Fruit fly (Drosophila melanogaster) whole organism, embryonic: Measurements from ENCODE around the gene CG31358.

Source experiments
- Bteb2 ChIP-seq: fragments of 200-800 bp; sonication (Bioruptor generic); optimal IDR thresholded peaks from 2 replicates; lab custom pipeline; 2016; ENCODE audit warnings: missing biosample characterization, missing genetic modification characterization
- CG1024 ChIP-seq: fragments of 200-800 bp; sonication (Bioruptor generic); IDR thresholded peaks from 2 replicates; pipeline ENCODE4 v1.3.6; 2022; ENCODE audit warnings: missing biosample characterization, missing genetic modification characterization
- CG10654 ChIP-seq: fragments of 200-800 bp; sonication (Bioruptor generic); optimal IDR thresholded peaks from 2 replicates; lab custom pipeline; 2016; ENCODE audit warnings: missing biosample characterization, missing genetic modification characterization
- CG11247 ChIP-seq: fragments of 200-800 bp; sonication (Bioruptor generic); IDR thresholded peaks from 2 replicates; pipeline ENCODE4 v1.3.6; 2022; ENCODE audit warnings: missing biosample characterization, missing genetic modification characterization
- CG13296 ChIP-seq: fragments of 200-800 bp; sonication (Bioruptor generic); optimal IDR thresholded peaks from 3 replicates; lab custom pipeline; 2018; ENCODE audit warnings: missing biosample characterization, mild to moderate bottlenecking, missing genetic modification characterization
- CG14441 ChIP-seq: fragments of 200-800 bp; sonication (Bioruptor generic); IDR thresholded peaks from 2 replicates; pipeline ENCODE4 v1.3.6; 2022; ENCODE audit warnings: missing biosample characterization, missing genetic modification characterization
- CG1602 ChIP-seq: fragments of 200-800 bp; sonication (Bioruptor generic); optimal IDR thresholded peaks from 3 replicates; lab custom pipeline; 2016; ENCODE audit warnings: missing biosample characterization, missing genetic modification characterization
- CG1647 ChIP-seq: fragments of 200-800 bp; sonication (Bioruptor generic); optimal IDR thresholded peaks from 3 replicates; lab custom pipeline; 2016; ENCODE audit warnings: missing biosample characterization, missing genetic modification characterization
- CG3838 ChIP-seq: fragments of 200-800 bp; sonication (Bioruptor generic); optimal IDR thresholded peaks from 3 replicates; lab custom pipeline; 2016; ENCODE audit warnings: missing biosample characterization, missing genetic modification characterization
- CG4854 ChIP-seq: fragments of 200-800 bp; sonication (Bioruptor generic); optimal IDR thresholded peaks from 2 replicates; lab custom pipeline; 2016; ENCODE audit warnings: missing biosample characterization, missing genetic modification characterization, inconsistent platforms
- CG8089 ChIP-seq: fragments of 200-800 bp; sonication (Bioruptor generic); optimal IDR thresholded peaks from 3 replicates; lab custom pipeline; 2016; ENCODE audit warnings: missing biosample characterization, missing genetic modification characterization
- CG8281 ChIP-seq: fragments of 200-800 bp; sonication (Bioruptor generic); optimal IDR thresholded peaks from 2 replicates; lab custom pipeline; 2018; ENCODE audit warnings: missing biosample characterization, mild to moderate bottlenecking, missing genetic modification characterization, moderate library complexity
- CG8290 ChIP-seq, 3 experiments: fragments of 200-800 bp; sonication (Bioruptor generic); optimal IDR thresholded peaks; 2 replicates each; lab custom pipeline; 2016 to 2019; ENCODE audit warnings: missing biosample characterization in 3 of 3, missing genetic modification characterization in 3 of 3, mild to moderate bottlenecking in 2 of 3, moderate library complexity in 1 of 3
- Dref ChIP-seq: fragments of 200-800 bp; sonication (Bioruptor generic); IDR thresholded peaks from 2 replicates; pipeline ENCODE4 v1.3.6; 2022; ENCODE audit warnings: missing biosample characterization, missing genetic modification characterization
- E2f1 ChIP-seq: fragments of 200-800 bp; sonication (Bioruptor generic); IDR thresholded peaks from 2 replicates; pipeline ENCODE4 v1.3.6; 2022; ENCODE audit warnings: missing biosample characterization, missing genetic modification characterization
- Eip74EF ChIP-seq, 2 experiments: fragments of 200-800 bp in 1 of 2; fragments of >200 bp in 1 of 2; sonication (Bioruptor generic) in 1 of 2; optimal IDR thresholded peaks; 2 replicates each; lab custom pipeline; 2017 to 2019; ENCODE audit warnings: missing biosample characterization in 2 of 2, missing genetic modification characterization in 2 of 2, mild to moderate bottlenecking in 1 of 2, moderate library complexity in 1 of 2
- Ets65A ChIP-seq: fragments of 200-800 bp; sonication (Bioruptor generic); peaks from one replicate; lab custom pipeline; 2016; ENCODE audit warnings: missing biosample characterization, missing genetic modification characterization
- Ets97D ChIP-seq: fragments of 200-800 bp; sonication (Bioruptor generic); optimal IDR thresholded peaks from 3 replicates; lab custom pipeline; 2016; ENCODE audit warnings: missing biosample characterization, missing genetic modification characterization
- H15 ChIP-seq: fragments of 200-800 bp; sonication (Bioruptor generic); IDR thresholded peaks from 3 replicates; pipeline ENCODE4 v1.3.6; 2022; ENCODE audit warnings: missing biosample characterization, missing genetic modification characterization
- Hand ChIP-seq: fragments of 200-800 bp; sonication (Bioruptor generic); optimal IDR thresholded peaks from 2 replicates; lab custom pipeline; 2017; ENCODE audit warnings: mild to moderate bottlenecking, missing biosample characterization, missing genetic modification reagents, missing genetic modification characterization
- MBD-R2 ChIP-seq: fragments of 200-800 bp; sonication (Bioruptor generic); IDR thresholded peaks from 2 replicates; pipeline ENCODE4 v1.3.6; 2022; ENCODE audit warnings: missing biosample characterization, missing genetic modification characterization
- Med ChIP-seq: fragments of 200-800 bp; sonication (Bioruptor generic); peaks from one replicate; lab custom pipeline; 2016; ENCODE audit warnings: missing biosample characterization, missing genetic modification characterization, mild to moderate bottlenecking, inconsistent platforms, moderate library complexity
- NC2α ChIP-seq: fragments of 200-800 bp; sonication (Bioruptor generic); optimal IDR thresholded peaks from 2 replicates; lab custom pipeline; 2016; ENCODE audit warnings: missing biosample characterization, missing genetic modification characterization
- NK7.1 ChIP-seq: fragments of 200-800 bp; sonication (Bioruptor generic); optimal IDR thresholded peaks from 3 replicates; lab custom pipeline; 2016; ENCODE audit warnings: missing biosample characterization, missing genetic modification characterization
- NfI ChIP-seq: fragments of 200-800 bp; sonication (Bioruptor generic); optimal IDR thresholded peaks from 3 replicates; lab custom pipeline; 2018; ENCODE audit warnings: missing biosample characterization, mild to moderate bottlenecking, missing genetic modification characterization, moderate library complexity
- Side ChIP-seq: fragments of 200-800 bp; sonication (Bioruptor generic); optimal IDR thresholded peaks from 2 replicates; lab custom pipeline; 2016; ENCODE audit warnings: missing biosample characterization, missing genetic modification characterization
- Sin3A ChIP-seq: fragments of >200 bp; optimal IDR thresholded peaks from 2 replicates; lab custom pipeline; 2018
- Sry-δ ChIP-seq: fragments of 200-800 bp; sonication (Bioruptor generic); optimal IDR thresholded peaks from 2 replicates; lab custom pipeline; 2016; ENCODE audit warnings: missing biosample characterization, missing genetic modification characterization
- Vsx1 ChIP-seq: fragments of 200-800 bp; sonication (Bioruptor generic); optimal IDR thresholded peaks from 2 replicates; lab custom pipeline; 2017; ENCODE audit warnings: missing biosample characterization, mild to moderate bottlenecking, missing genetic modification characterization, missing genetic modification reagents
- ase ChIP-seq: fragments of 200-800 bp; sonication (Bioruptor generic); IDR thresholded peaks from 3 replicates; pipeline ENCODE4 v1.3.6; 2022; ENCODE audit warnings: missing biosample characterization, missing genetic modification characterization
- bab2 ChIP-seq: fragments of 200-800 bp; sonication (Bioruptor generic); optimal IDR thresholded peaks from 2 replicates; lab custom pipeline; 2016; ENCODE audit warnings: missing biosample characterization, missing genetic modification characterization
- bcd ChIP-seq: fragments of 200-800 bp; sonication (Bioruptor generic); optimal IDR thresholded peaks from 2 replicates; lab custom pipeline; 2017; ENCODE audit warnings: missing biosample characterization, mild to moderate bottlenecking, missing genetic modification characterization
- br ChIP-seq: fragments of >200 bp; optimal IDR thresholded peaks from 2 replicates; lab custom pipeline; 2017
- btn ChIP-seq: fragments of 200-800 bp; sonication (Bioruptor generic); optimal IDR thresholded peaks from 2 replicates; lab custom pipeline; 2016; ENCODE audit warnings: missing biosample characterization, missing genetic modification characterization
- cato ChIP-seq: fragments of 200-800 bp; sonication (Bioruptor generic); optimal IDR thresholded peaks from 2 replicates; lab custom pipeline; 2016; ENCODE audit warnings: missing biosample characterization, missing genetic modification characterization, borderline replicate concordance
- chinmo ChIP-seq: fragments of 200-800 bp; sonication (Bioruptor generic); IDR thresholded peaks from 4 replicates; pipeline ENCODE4 v1.3.6; 2022; ENCODE audit warnings: missing biosample characterization, missing genetic modification characterization; ENCODE audit not compliant: partially characterized antibody
- emc ChIP-seq: fragments of 200-800 bp; sonication (Bioruptor generic); optimal IDR thresholded peaks from 2 replicates; lab custom pipeline; 2016; ENCODE audit warnings: missing biosample characterization, missing genetic modification characterization
- eyg ChIP-seq: fragments of 200-800 bp; sonication (Bioruptor generic); optimal IDR thresholded peaks from 3 replicates; lab custom pipeline; 2016; ENCODE audit warnings: missing biosample characterization, missing genetic modification characterization
- klu ChIP-seq: fragments of 200-800 bp; sonication (Bioruptor generic); IDR thresholded peaks from 2 replicates; pipeline ENCODE4 v1.3.6; 2022; ENCODE audit warnings: missing biosample characterization, missing genetic modification characterization
- kni ChIP-seq: fragments of 200-800 bp; sonication (Bioruptor generic); optimal IDR thresholded peaks from 3 replicates; lab custom pipeline; 2017; ENCODE audit warnings: mild to moderate bottlenecking, missing biosample characterization, missing genetic modification reagents, missing genetic modification characterization
- lov ChIP-seq, 2 experiments: fragments of 200-800 bp in 1 of 2; fragments of >200 bp in 1 of 2; sonication (Bioruptor generic) in 1 of 2; IDR thresholded peaks in 1 of 2; optimal IDR thresholded peaks in 1 of 2; 2 replicates in 1 of 2; 3 replicates in 1 of 2; pipeline versions ENCODE4 v1.3.6 to Lab custom; 2017 to 2022; ENCODE audit warnings: missing biosample characterization in 1 of 2, missing genetic modification characterization in 1 of 2
- luna ChIP-seq: fragments of 200-800 bp; sonication (Bioruptor generic); optimal IDR thresholded peaks from 2 replicates; lab custom pipeline; 2016; ENCODE audit warnings: missing biosample characterization, missing genetic modification characterization
- peb ChIP-seq: fragments of 200-800 bp; sonication (Bioruptor generic); IDR thresholded peaks from 2 replicates; pipeline ENCODE4 v1.3.6; 2022; ENCODE audit warnings: missing biosample characterization, missing genetic modification characterization
- pum ChIP-seq: fragments of 200-800 bp; sonication (Bioruptor generic); optimal IDR thresholded peaks from 2 replicates; lab custom pipeline; 2016; ENCODE audit warnings: missing biosample characterization, missing genetic modification characterization
- scrt ChIP-seq: fragments of 200-800 bp; sonication (Bioruptor generic); optimal IDR thresholded peaks from 2 replicates; lab custom pipeline; 2018; ENCODE audit warnings: missing biosample characterization, mild to moderate bottlenecking, missing genetic modification characterization, moderate library complexity
- sisA ChIP-seq: fragments of 200-800 bp; sonication (Bioruptor generic); IDR thresholded peaks from 2 replicates; pipeline ENCODE4 v1.3.6; 2022; ENCODE audit warnings: missing biosample characterization, missing genetic modification characterization
- tin ChIP-seq: fragments of 200-800 bp; sonication (Bioruptor generic); optimal IDR thresholded peaks from 3 replicates; lab custom pipeline; 2016; ENCODE audit warnings: missing biosample characterization, missing genetic modification characterization
- toy ChIP-seq: fragments of 200-800 bp; sonication (Bioruptor generic); IDR thresholded peaks from 2 replicates; pipeline ENCODE4 v1.3.6; 2022; ENCODE audit warnings: missing biosample characterization, missing genetic modification characterization
- tup ChIP-seq: fragments of 200-800 bp; sonication (Bioruptor generic); optimal IDR thresholded peaks from 2 replicates; lab custom pipeline; 2016; ENCODE audit warnings: missing biosample characterization, mild to moderate bottlenecking, missing genetic modification characterization, moderate library complexity
- wdn ChIP-seq: fragments of 200-800 bp; sonication (Bioruptor generic); IDR thresholded peaks from 2 replicates; pipeline ENCODE4 v1.3.6; 2022; ENCODE audit warnings: missing biosample characterization, missing genetic modification characterization

CG31358 gene

DNA sequence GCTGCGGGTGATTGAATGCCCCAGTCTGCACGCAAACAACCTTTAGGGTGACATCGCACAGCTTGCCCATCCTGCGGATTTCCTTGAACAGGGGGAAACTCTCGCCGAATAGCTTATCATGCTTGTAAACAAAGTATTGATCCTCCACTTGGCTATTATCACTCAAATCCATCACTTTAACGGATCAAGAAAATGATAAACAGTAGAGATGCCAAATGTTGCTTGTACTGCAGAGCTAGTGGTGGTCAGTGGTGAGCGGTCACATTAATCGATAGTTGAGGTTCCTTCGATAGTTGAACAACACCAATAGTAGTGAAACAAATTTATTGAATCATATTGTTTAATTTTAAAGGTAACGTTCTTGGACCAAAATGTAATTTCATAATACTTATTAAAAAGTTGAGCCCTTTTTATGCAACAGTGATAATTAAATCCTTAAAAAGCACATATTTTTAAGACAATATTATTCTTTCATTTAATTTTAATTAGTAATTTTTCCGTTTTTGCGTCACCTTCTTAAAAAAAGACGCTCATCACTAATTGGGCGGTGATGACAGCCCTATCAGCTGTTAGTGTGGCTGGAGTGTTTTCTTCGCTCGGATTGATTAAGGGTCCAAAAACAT, 21.2 kb downstream of the CG31358 start, which contains the start of the genes KLHL18 and GCC185 (continued):
- TF ChIP-seq CG8281 (tag; lab: Kevin White, UChicago) = peak; percentile 35
- TF ChIP-seq H15 = peak; percentile 55; the same call in 1 of the 3 replicates
- no peak for TF ChIP-seq btn
- peak; percentile 82 for TF ChIP-seq MBD-R2 (GFP tag; lab: Robert Waterston, UW)
- peak; percentile 66 for TF ChIP-seq CG1647 (GFP tag; lab: Kevin White, UChicago)
- TF ChIP-seq luna (GFP tag; lab: Kevin White, UChicago) = no peak
- peak; percentile 78 for TF ChIP-seq sisA (GFP tag; lab: Robert Waterston, UW)
- TF ChIP-seq CG1024 (GFP tag; lab: Robert Waterston, UW) = no peak; the same call in 1 of the 2 replicates
- peak; percentile 94 for TF ChIP-seq Sin3A (lab: Kevin White, UChicago)
- peak; percentile 67 for TF ChIP-seq CG8290 (GFP tag; optimal IDR thresholded peaks at IDR 0.05; lab: Kevin White, UChicago)
- no peak for TF ChIP-seq CG8290 (tag; optimal IDR thresholded peaks at IDR 0.05; lab: Kevin White, UChicago)
- no peak for TF ChIP-seq kni
- TF ChIP-seq Ets97D = peak; percentile 34
- TF ChIP-seq Ets65A (GFP tag; lab: Kevin White, UChicago) = peak; percentile 95
- peak; percentile 80 for TF ChIP-seq CG1602 (GFP tag; lab: Kevin White, UChicago)
- TF ChIP-seq br (lab: Kevin White, UChicago) = no peak
- peak; percentile 84 for TF ChIP-seq Med (GFP tag; lab: Kevin White, UChicago)
- 0 out of 4 replicates have a peak, but pooled peaks have one; percentile 44 for TF ChIP-seq chinmo (GFP tag; lab: Robert Waterston, UW)
- peak; percentile 53; the same call in 1 of the 2 replicates for TF ChIP-seq CG11247 (GFP tag; lab: Robert Waterston, UW)
- peak; percentile 48; the same call in 1 of the 2 replicates for TF ChIP-seq wdn (GFP tag; lab: Robert Waterston, UW)
- TF ChIP-seq klu = peak; percentile 76; the same call in 1 of the 2 replicates
- peak; percentile 79 for TF ChIP-seq CG10654 (GFP tag; lab: Kevin White, UChicago)
- TF ChIP-seq cato (GFP tag; lab: Kevin White, UChicago) = peak; percentile 71
- TF ChIP-seq Side (GFP tag; lab: Kevin White, UChicago) = peak; percentile 17
- TF ChIP-seq E2f1 (GFP tag; lab: Robert Waterston, UW) = peak; percentile 43; the same call in 1 of the 2 replicates
- no peak for TF ChIP-seq Vsx1 (GFP tag; lab: Kevin White, UChicago)
- TF ChIP-seq Hand (GFP tag; lab: Kevin White, UChicago) = no peak
- TF ChIP-seq tin (GFP tag; lab: Kevin White, UChicago) = peak; percentile 83
- no peak for TF ChIP-seq eyg (GFP tag; lab: Kevin White, UChicago)
- TF ChIP-seq ase (GFP tag; lab: Robert Waterston, UW) = 0 out of 3 replicates have a peak, but pooled peaks have one; percentile 14
- peak; percentile 9; the same call in 1 of the 2 replicates for TF ChIP-seq toy
- TF ChIP-seq bab2 (GFP tag; lab: Kevin White, UChicago) = peak; percentile 68
- TF ChIP-seq CG8089 (GFP tag; lab: Kevin White, UChicago) = peak; percentile 23
- TF ChIP-seq Bteb2 (GFP tag; lab: Kevin White, UChicago) = peak; percentile 55
- peak; percentile 50 for TF ChIP-seq CG4854 (GFP tag; lab: Kevin White, UChicago)
- TF ChIP-seq lov (optimal IDR thresholded peaks at IDR 0.05; lab: Kevin White, UChicago) = no peak
- no peak for TF ChIP-seq lov (GFP tag; IDR thresholded peaks at IDR 0.05; lab: Robert Waterston, UW)
- TF ChIP-seq Eip74EF (GFP tag; optimal IDR thresholded peaks at IDR 0.05; lab: Kevin White, UChicago) = no peak
- no peak for TF ChIP-seq CG13296 (GFP tag; lab: Kevin White, UChicago)
- TF ChIP-seq NC2α (GFP tag; lab: Kevin White, UChicago) = no peak
- TF ChIP-seq emc (GFP tag; lab: Kevin White, UChicago) = no peak
- TF ChIP-seq peb = peak; percentile 42; the same call in 1 of the 2 replicates
- TF ChIP-seq scrt (GFP tag; lab: Kevin White, UChicago) = peak; percentile 52
- peak; percentile 83 for TF ChIP-seq bcd (GFP tag; lab: Kevin White, UChicago)
- peak; percentile 92 for TF ChIP-seq Sry-δ (GFP tag; lab: Kevin White, UChicago)
- no peak for TF ChIP-seq NK7.1 (GFP tag; lab: Kevin White, UChicago)
- TF ChIP-seq CG3838 = peak; percentile 6
- TF ChIP-seq tup (GFP tag; lab: Kevin White, UChicago) = no peak
- peak; percentile 69 for TF ChIP-seq CG14441 (GFP tag; lab: Robert Waterston, UW)
- TF ChIP-seq Dref (GFP tag; lab: Robert Waterston, UW) = peak; percentile 66
- TF ChIP-seq pum = peak; percentile 70
- TF ChIP-seq NfI (GFP tag; lab: Kevin White, UChicago) = peak; percentile 62
